Worm (Caenorhabditis elegans) whole organism, mixed stage, embryonic: ENCODE measurements around the gene prmt-5.

Experiments
- blmp-1 ChIP-seq: fragments of 150-350 bp; optimal IDR thresholded peaks from 2 replicates; lab custom pipeline; 2014; ENCODE audit warnings: missing biosample characterization, missing genetic modification characterization
- ceh-83 ChIP-seq: fragments of 200-800 bp; sonication (Bioruptor generic); optimal IDR thresholded peaks from 2 replicates; lab custom pipeline; 2018; ENCODE audit warnings: mild to moderate bottlenecking, missing genetic modification characterization, missing compliant biosample characterization
- elt-1 ChIP-seq: sonication (generic microtip); optimal IDR thresholded peaks from 2 replicates; lab custom pipeline; 2017; ENCODE audit warnings: missing genetic modification characterization, mild to moderate bottlenecking, missing compliant biosample characterization, antibody characterized with exemption, moderate library complexity, borderline replicate concordance; ENCODE audit not compliant: insufficient read depth
- mep-1 ChIP-seq: fragments of 150-350 bp; optimal IDR thresholded peaks from 2 replicates; lab custom pipeline; 2017; ENCODE audit warnings: missing biosample characterization, missing genetic modification reagents, missing genetic modification characterization, inconsistent platforms
- nhr-2 ChIP-seq: fragments of 150-350 bp; optimal IDR thresholded peaks from 2 replicates; lab custom pipeline; 2014; ENCODE audit warnings: missing biosample characterization, missing genetic modification characterization
- nhr-237 ChIP-seq: fragments of 150-350 bp; optimal IDR thresholded peaks from 2 replicates; lab custom pipeline; 2014; ENCODE audit warnings: missing biosample characterization, missing genetic modification characterization
- nhr-76 ChIP-seq: sonication (generic microtip); optimal IDR thresholded peaks from 2 replicates; lab custom pipeline; 2017; ENCODE audit warnings: missing biosample characterization, missing genetic modification characterization
- pha-4 ChIP-seq: fragments of 150-350 bp; optimal IDR thresholded peaks from 2 replicates; lab custom pipeline; 2018; ENCODE audit warnings: missing biosample characterization, missing genetic modification reagents, missing genetic modification characterization
- sem-2 ChIP-seq: fragments of 200-800 bp; sonication (Bioruptor generic); optimal IDR thresholded peaks from 2 replicates; lab custom pipeline; 2018; ENCODE audit warnings: mild to moderate bottlenecking, missing genetic modification characterization, missing compliant biosample characterization
- snpc-4 ChIP-seq: fragments of 150-350 bp; optimal IDR thresholded peaks from 2 replicates; lab custom pipeline; 2014; ENCODE audit warnings: missing biosample characterization, missing genetic modification characterization
- sptf-1 ChIP-seq: sonication (generic microtip); optimal IDR thresholded peaks from 2 replicates; lab custom pipeline; 2017; ENCODE audit warnings: mild to moderate bottlenecking, missing genetic modification characterization, moderate library complexity, missing compliant biosample characterization
- tbx-8 ChIP-seq: fragments of 200-800 bp; sonication (Bioruptor generic); optimal IDR thresholded peaks from 2 replicates; lab custom pipeline; 2018; ENCODE audit warnings: mild to moderate bottlenecking, missing genetic modification characterization, moderate library complexity, missing compliant biosample characterization
- unc-62 ChIP-seq: fragments of 150-350 bp; optimal IDR thresholded peaks from 2 replicates; lab custom pipeline; 2014; ENCODE audit warnings: missing biosample characterization, missing genetic modification reagents, missing genetic modification characterization
- ztf-11 ChIP-seq: fragments of 150-350 bp; optimal IDR thresholded peaks from 2 replicates; lab custom pipeline; 2014; ENCODE audit warnings: missing biosample characterization, missing genetic modification characterization

DNA sequence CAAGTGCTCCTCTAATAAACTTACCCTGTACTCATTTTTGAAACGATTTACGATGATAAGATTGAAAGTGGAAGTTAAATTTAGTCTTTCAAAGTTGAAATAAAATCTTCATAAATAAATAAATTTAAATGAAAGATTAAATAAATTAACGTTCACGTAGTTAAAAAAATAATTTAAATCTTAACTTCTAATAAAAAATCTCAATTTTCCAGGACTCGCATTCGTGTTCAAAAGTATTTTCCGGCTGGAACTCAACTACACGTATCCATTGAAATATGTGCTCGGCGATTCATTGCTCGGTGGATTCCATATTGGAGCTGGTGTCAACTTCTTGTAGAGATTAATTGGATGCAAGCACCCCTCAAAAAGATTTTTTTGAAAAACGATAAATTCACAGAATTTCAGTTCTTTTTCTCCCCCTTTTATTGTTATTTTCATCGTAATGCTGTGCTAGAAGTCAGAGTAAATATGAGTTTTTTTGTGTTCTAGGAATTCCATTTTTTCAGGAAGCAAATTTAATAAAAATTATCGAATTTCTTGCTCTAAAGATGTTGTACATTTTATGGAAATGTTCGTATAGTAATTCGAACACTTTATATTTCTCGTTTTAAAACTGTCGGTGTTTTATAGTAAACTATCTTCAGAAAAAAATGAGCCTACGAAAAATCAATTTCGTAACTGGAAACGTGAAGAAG is 33.1 kb downstream of the prmt-5 start, which contains the start of the genes C34E10.9 and hap-1:
- TF ChIP-seq unc-62 (GFP tag; lab: Kevin White, UChicago) (no peak), blmp-1 (tag; lab: Kevin White, UChicago) (no peak), snpc-4 (tag; lab: Kevin White, UChicago) (no peak), pha-4 (tag; lab: Kevin White, UChicago) (no peak), elt-1 (no peak), nhr-76 (tag; lab: Kevin White, UChicago) (no peak), sptf-1 (no peak), nhr-2 (tag; lab: Kevin White, UChicago) (no peak), mep-1 (tag; lab: Kevin White, UChicago) (no peak), sem-2 (no peak), ztf-11 (tag; lab: Kevin White, UChicago) (no peak), nhr-237 (tag; lab: Kevin White, UChicago) (no peak), ceh-83 (GFP tag; lab: Kevin White, UChicago) (no peak), tbx-8 (GFP tag; lab: Kevin White, UChicago) (no peak)
